Fruit fly (Drosophila melanogaster): ENCODE measurements around the gene Hmgcl.

- TF ChIP-seq Ets98B (GFP tag; IDR thresholded peaks at IDR 0.05) = no peak
- TF ChIP-seq EcR (GFP tag; optimal IDR thresholded peaks at IDR 0.05) = peak; percentile 50
- no peak for TF ChIP-seq CG14655 (GFP tag; optimal IDR thresholded peaks at IDR 0.05)
- TF ChIP-seq CG17806 (tag; optimal IDR thresholded peaks at IDR 0.05) = no peak
- TF ChIP-seq CG8301 (tag; optimal IDR thresholded peaks at IDR 0.05) = no peak
- no peak for TF ChIP-seq rn (GFP tag; IDR thresholded peaks at IDR 0.05)
Measured at dm6 chr2L:7004304-7004703, 44.1 kb downstream of the Hmgcl start.

Data from whole organism, pupa.